Fruit fly (Drosophila melanogaster): Measurements from ENCODE around the gene CG31538.

- TF ChIP-seq Dfd (GFP tag; optimal IDR thresholded peaks at IDR 0.05) = no peak
- no peak for TF ChIP-seq h (GFP tag; optimal IDR thresholded peaks at IDR 0.05)
- TF ChIP-seq dl (GFP tag; optimal IDR thresholded peaks at IDR 0.05; ENCODE audit: insufficient read depth in 1 of 2, partially characterized antibody in 2 of 2) = no peak
- no peak for TF ChIP-seq OdsH (GFP tag; optimal IDR thresholded peaks at IDR 0.05)
- TF ChIP-seq woc (GFP tag; optimal IDR thresholded peaks at IDR 0.05) = no peak
- no peak for TF ChIP-seq N (GFP tag; optimal IDR thresholded peaks at IDR 0.05)
- no peak for TF ChIP-seq lola (GFP tag; optimal IDR thresholded peaks at IDR 0.05)
- TF ChIP-seq Hr78 (GFP tag; optimal IDR thresholded peaks at IDR 0.05) = no peak
- TF ChIP-seq dsf (GFP tag; optimal IDR thresholded peaks at IDR 0.05; ENCODE audit: borderline replicate concordance) = no peak
- TF ChIP-seq psq (GFP tag; optimal IDR thresholded peaks at IDR 0.05) = no peak
- no peak for TF ChIP-seq br (GFP tag; optimal IDR thresholded peaks at IDR 0.05)
- TF ChIP-seq pan (optimal IDR thresholded peaks at IDR 0.05) = no peak
- TF ChIP-seq rgr (GFP tag; optimal IDR thresholded peaks at IDR 0.05) = no peak
These were observed 37.5 kb upstream of the CG31538 start for dm6 chr3R:5315050-5315643.

Measured in whole organism, wandering third instar larva.